Worm (Caenorhabditis elegans) whole organism, late embryonic: Measurements from ENCODE around the gene C08F8.6.

Source experiments
- ama-1 ChIP-seq: fragments of 150-350 bp; optimal IDR thresholded peaks from 2 replicates; lab custom pipeline; 2014
- fax-1 ChIP-seq: sonication (generic microtip); optimal IDR thresholded peaks from 2 replicates; lab custom pipeline; 2016; ENCODE audit warnings: missing genotype, missing genetic modification characterization, missing compliant biosample characterization
- fkh-10 ChIP-seq: fragments of 150-350 bp; optimal IDR thresholded peaks from 2 replicates; lab custom pipeline; 2014; ENCODE audit warnings: missing biosample characterization, missing genetic modification reagents, missing genetic modification characterization
- nfya-1 ChIP-seq: sonication (generic microtip); optimal IDR thresholded peaks from 2 replicates; lab custom pipeline; 2017; ENCODE audit warnings: missing genetic modification characterization, mild to moderate bottlenecking, missing compliant biosample characterization, antibody characterized with exemption, moderate library complexity
- odd-2 ChIP-seq: sonication (generic microtip); optimal IDR thresholded peaks from 2 replicates; lab custom pipeline; 2017; ENCODE audit warnings: antibody characterized with exemption, mild to moderate bottlenecking, missing genetic modification characterization, missing compliant biosample characterization
- pha-2 ChIP-seq: sonication (generic microtip); optimal IDR thresholded peaks from 2 replicates; lab custom pipeline; 2017; ENCODE audit warnings: mild to moderate bottlenecking, missing genetic modification characterization, missing compliant biosample characterization
- pqm-1 ChIP-seq: sonication (generic microtip); optimal IDR thresholded peaks from 2 replicates; lab custom pipeline; 2016; ENCODE audit warnings: missing genetic modification characterization, missing compliant biosample characterization
- pros-1 ChIP-seq: fragments of 150-350 bp; optimal IDR thresholded peaks from 2 replicates; lab custom pipeline; 2014; ENCODE audit warnings: missing biosample characterization, missing genetic modification reagents, missing genetic modification characterization
- unc-3 ChIP-seq, 2 experiments: fragments of 200-800 bp in 1 of 2; sonication (Bioruptor generic) in 1 of 2; sonication (generic microtip) in 1 of 2; conservative IDR thresholded peaks in 1 of 2; optimal IDR thresholded peaks in 1 of 2; 2 replicates each; pipeline versions ENCODE4 v1.3.6 to Lab custom; 2016 to 2022; ENCODE audit warnings: missing compliant biosample characterization in 2 of 2, missing genetic modification characterization in 2 of 2, missing genetic modification reagents in 1 of 2
- unc-42 ChIP-seq: sonication (generic microtip); optimal IDR thresholded peaks from 2 replicates; lab custom pipeline; 2016; ENCODE audit warnings: missing genotype, missing genetic modification characterization, missing compliant biosample characterization

DNA sequence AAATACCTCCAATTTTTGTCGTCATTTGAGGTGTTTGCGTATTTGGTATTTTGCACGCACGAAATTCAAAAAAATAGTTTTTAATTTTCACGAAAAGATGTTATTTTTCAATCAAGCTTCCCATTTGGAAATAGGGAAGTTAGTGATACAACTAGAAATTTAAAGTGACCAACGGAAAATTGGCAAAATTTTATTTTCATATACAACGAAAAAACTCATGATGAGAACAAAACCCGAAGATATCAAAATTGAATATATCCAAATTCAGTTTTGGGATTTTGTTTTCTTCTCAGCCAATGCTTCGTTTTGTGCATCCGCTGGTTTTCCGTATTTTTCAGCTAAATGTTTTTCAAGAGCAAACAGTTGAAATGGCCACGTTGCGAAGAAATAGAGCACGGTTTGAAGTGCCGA lies 18.8 kb downstream of the C08F8.6 start:
- TF ChIP-seq ama-1 (lab: Kevin White, UChicago) (no peak), unc-42 (tag; lab: Kevin White, UChicago) (no peak), unc-3 (GFP tag; conservative IDR thresholded peaks at IDR 0.05; lab: Robert Waterston, UW) (no peak), unc-3 (tag; optimal IDR thresholded peaks at IDR 0.05; lab: Kevin White, UChicago) (no peak), odd-2 (tag; lab: Kevin White, UChicago) (no peak), pha-2 (no peak), fkh-10 (GFP tag; lab: Kevin White, UChicago) (no peak), pros-1 (no peak), nfya-1 (tag; lab: Kevin White, UChicago) (no peak), fax-1 (tag; lab: Kevin White, UChicago) (no peak), pqm-1 (tag; lab: Kevin White, UChicago) (no peak)
